Worm (Caenorhabditis elegans): ENCODE data around the gene mrpl-32.

ce11 chrIII:8479322-8479864, 29.8 kb downstream of the mrpl-32 start:
- no peak for TF ChIP-seq ceh-6 (GFP tag; optimal IDR thresholded peaks at IDR 0.05)
- no peak for TF ChIP-seq pha-4 (tag; optimal IDR thresholded peaks at IDR 0.05)
- TF ChIP-seq ref-2 (tag; optimal IDR thresholded peaks at IDR 0.05) = no peak
- TF ChIP-seq nfya-1 (tag; optimal IDR thresholded peaks at IDR 0.05) = no peak
- no peak for TF ChIP-seq fkh-6 (tag; optimal IDR thresholded peaks at IDR 0.05)
- TF ChIP-seq nhr-11 (tag; optimal IDR thresholded peaks at IDR 0.05) = no peak
- no peak for TF ChIP-seq ceh-34 (tag; optimal IDR thresholded peaks at IDR 0.05)
- TF ChIP-seq tbx-2 (tag; optimal IDR thresholded peaks at IDR 0.05) = no peak
- no peak for TF ChIP-seq fkh-10 (GFP tag; optimal IDR thresholded peaks at IDR 0.05)
- no peak for TF ChIP-seq C38D4.7 (GFP tag; optimal IDR thresholded peaks at IDR 0.05)
- no peak for TF ChIP-seq hlh-13 (GFP tag; optimal IDR thresholded peaks at IDR 0.05)
- no peak for TF ChIP-seq K02D7.2 (tag; optimal IDR thresholded peaks at IDR 0.05)

Data from whole organism, late embryonic.